Worm (Caenorhabditis elegans): Measurements from ENCODE around the gene F45D11.14.
"Not testable (repeated sequence)": the region's sequence is repeated elsewhere in the genome, so short reads cannot be mapped to it uniquely, and the experiment has no call there.

F45D11.14 gene

DNA sequence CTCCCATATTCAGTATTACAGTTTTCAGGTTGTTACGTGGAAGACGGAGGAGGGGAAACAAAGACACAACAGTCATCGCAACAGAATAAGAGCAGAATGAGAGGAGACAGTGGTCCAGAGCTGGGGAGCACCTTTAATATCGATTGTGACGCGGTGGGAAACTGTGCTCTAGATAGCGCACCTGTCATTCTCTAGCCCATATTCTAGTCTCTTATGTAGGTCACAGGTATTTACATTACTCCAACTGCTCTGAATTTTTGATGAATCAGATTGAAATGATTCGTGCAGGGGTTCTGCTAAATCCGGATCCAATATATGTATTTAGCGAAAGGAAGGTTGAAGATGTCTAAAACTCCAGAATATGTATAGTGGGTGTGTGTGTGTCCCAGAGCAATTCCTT lies 36.0 kb upstream of the F45D11.14 start, which contains the start of gene fbxb-41:
Gene fbxb-41 (minus strand): TSS at position 101 of the 400 bp plus-strand sequence.
- TF ChIP-seq tbx-2 (tag; optimal IDR thresholded peaks at IDR 0.05): no peak
- no peak for TF ChIP-seq unc-30 (tag; optimal IDR thresholded peaks at IDR 0.05)
- TF ChIP-seq ceh-88 (GFP tag; IDR thresholded peaks at IDR 0.05): no peak
- TF ChIP-seq nhr-20 (tag; optimal IDR thresholded peaks at IDR 0.05): no peak
- TF ChIP-seq hlh-17 (GFP tag; optimal IDR thresholded peaks at IDR 0.05; ENCODE audit: borderline replicate concordance): no peak
- TF ChIP-seq snu-23 (GFP tag; optimal IDR thresholded peaks at IDR 0.05): no peak
- TF ChIP-seq jun-1 (tag; optimal IDR thresholded peaks at IDR 0.05): no peak

DNA sequence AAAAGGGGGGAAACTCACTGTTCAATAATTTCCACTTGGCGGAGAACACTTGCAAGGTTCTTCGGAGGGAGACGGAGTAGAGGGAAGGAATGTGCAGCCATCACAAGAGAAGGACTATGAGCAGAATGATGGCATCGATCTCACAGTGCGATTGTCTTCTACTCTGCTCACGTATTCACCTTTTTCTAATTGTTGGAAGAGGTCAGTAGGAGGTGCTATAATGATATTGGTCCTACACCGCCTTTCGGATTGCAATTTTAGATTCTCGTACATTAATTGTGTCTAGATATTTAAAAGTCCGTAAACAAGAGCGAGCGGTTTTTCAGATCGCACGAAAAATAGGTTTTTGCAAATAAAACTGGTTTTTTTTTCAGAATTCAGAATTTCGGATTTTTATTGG lies 34.2 kb upstream of the F45D11.14 start, which contains the start of gene fbxb-39:
Gene fbxb-39 (minus strand): TSS at position 101 of the 400 bp plus-strand sequence.
- TF ChIP-seq ceh-88 (GFP tag; IDR thresholded peaks at IDR 0.05) (no peak), ama-1 (optimal IDR thresholded peaks at IDR 0.05) (no peak), zip-4 (GFP tag; optimal IDR thresholded peaks at IDR 0.05) (no peak), fkh-4 (tag; optimal IDR thresholded peaks at IDR 0.05; ENCODE audit: borderline replicate concordance) (no peak), lin-13 (GFP tag; optimal IDR thresholded peaks at IDR 0.05) (no peak), tlp-1 (tag; optimal IDR thresholded peaks at IDR 0.05) (no peak), dsc-1 (tag; optimal IDR thresholded peaks at IDR 0.05) (no peak)

DNA sequence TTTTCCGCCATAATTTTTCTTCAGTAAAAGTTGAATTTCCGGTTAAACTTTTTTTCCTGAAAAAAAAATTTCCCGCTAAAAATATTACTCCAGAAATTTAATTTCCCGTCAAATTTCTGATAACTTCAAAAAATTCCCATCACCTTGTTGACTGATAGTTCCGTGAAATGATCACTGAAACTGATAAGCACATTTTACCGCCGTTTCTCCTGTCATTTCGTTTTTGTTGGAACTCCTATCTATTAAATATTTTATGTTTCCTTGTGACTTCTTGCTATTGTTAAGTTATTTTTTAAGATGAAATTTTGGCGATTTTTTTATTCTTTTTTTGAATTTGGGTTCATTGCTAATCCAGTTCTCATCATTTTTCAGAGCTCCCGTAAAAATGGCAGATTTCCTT lies 22.3 kb upstream of the F45D11.14 start, which contains the start of gene math-34:
Gene math-34 (plus strand): TSS at position 371 of the 400 bp plus-strand sequence.
- peak; percentile 20 for TF ChIP-seq elt-2 (tag; optimal IDR thresholded peaks at IDR 0.05)
- no peak for TF ChIP-seq dpl-1 (GFP tag; optimal IDR thresholded peaks at IDR 0.05)

DNA sequence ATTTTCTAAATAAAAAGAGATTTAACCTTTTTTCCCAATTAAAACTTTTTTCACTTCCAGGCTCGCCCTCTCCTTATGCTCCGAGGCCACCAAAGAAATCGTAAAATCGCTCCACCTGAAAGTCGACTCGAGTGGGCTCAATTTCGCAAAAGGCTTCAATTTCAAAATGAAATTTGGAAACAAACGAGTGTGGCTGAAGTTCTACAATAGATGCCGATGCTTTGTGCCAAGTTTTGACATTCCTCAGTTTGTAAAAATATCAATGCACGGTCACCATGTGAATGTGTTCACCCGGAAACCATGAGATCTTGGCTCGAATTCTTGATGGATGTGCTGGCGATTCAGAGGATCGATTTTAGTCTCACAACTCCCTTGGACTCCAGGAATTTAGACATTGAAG lies 20.4 kb upstream of the F45D11.14 start, which contains the start of gene M01D1.12:
Gene M01D1.12 (plus strand): TSS at position 301 of the 400 bp plus-strand sequence.
- TF ChIP-seq aha-1 (tag; optimal IDR thresholded peaks at IDR 0.05) (no peak), unc-86 (tag; optimal IDR thresholded peaks at IDR 0.05) (no peak), xbp-1 (tag; optimal IDR thresholded peaks at IDR 0.05) (no peak), sup-37 (GFP tag; optimal IDR thresholded peaks at IDR 0.05) (no peak), elt-2 (tag; optimal IDR thresholded peaks at IDR 0.05) (no peak), nhr-12 (tag; optimal IDR thresholded peaks at IDR 0.05) (no peak), zag-1 (tag; optimal IDR thresholded peaks at IDR 0.05) (no peak), blmp-1 (tag; optimal IDR thresholded peaks at IDR 0.05) (no peak), pqm-1 (tag; optimal IDR thresholded peaks at IDR 0.05) (no peak), mef-2 (tag; optimal IDR thresholded peaks at IDR 0.05) (no peak), snpc-4 (tag; optimal IDR thresholded peaks at IDR 0.05) (no peak), snu-23 (GFP tag; optimal IDR thresholded peaks at IDR 0.05) (no peak)

DNA sequence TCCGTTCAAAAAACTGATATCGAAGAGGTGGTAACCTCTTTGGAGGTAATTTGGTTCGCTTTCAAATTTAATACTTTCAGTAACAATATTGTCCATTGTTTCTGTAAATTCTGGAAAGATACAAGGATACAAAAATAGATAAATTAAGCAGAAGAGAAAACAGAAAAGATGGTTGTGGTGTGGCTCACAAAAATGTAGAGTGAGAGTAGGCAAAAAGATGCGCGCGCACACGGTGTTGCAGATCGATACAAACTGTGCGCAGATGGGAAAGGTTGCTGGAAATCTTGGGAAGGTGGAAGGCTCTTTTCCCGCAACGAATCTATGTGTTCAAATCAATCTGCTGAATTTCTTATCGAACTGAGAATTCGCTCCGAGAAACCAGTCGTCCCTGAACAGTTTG lies 18.4 kb upstream of the F45D11.14 start, which contains the start of gene btb-11:
Gene btb-11 (minus strand): TSS at position 101 of the 400 bp plus-strand sequence.
- not testable (repeated sequence) for TF ChIP-seq swsn-7 (tag; optimal IDR thresholded peaks at IDR 0.05); lin-35 (GFP tag; optimal IDR thresholded peaks at IDR 0.05); isw-1 (GFP tag; IDR thresholded peaks at IDR 0.05)

DNA sequence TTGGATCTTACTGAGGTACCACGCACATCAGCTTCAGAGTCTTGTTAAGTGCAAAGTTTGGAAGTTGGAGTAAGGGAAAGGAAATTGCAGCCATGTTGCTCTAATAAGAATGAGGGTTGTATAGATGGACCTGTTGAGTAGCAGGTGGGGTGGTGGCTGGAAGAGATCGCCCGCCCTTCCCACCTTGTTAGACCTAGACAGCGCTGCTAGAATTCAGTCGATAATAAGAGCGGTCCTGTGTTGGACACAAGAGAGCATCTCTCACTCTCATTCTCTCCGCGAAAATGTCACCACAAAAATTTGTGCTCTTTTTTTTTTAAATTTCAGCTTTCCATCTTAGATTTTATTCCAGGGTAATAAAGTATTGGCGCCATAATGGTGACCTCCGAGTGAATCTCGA lies 4.9 kb downstream of the F45D11.14 start, which contains the start of the genes fbxb-30 and F45D11.5:
Gene fbxb-30 (minus strand): TSS at position 101 of the 400 bp plus-strand sequence.
Gene F45D11.5 (plus strand): TSS at position 352 of the 400 bp plus-strand sequence.
- no peak for TF ChIP-seq nhr-76 (tag; optimal IDR thresholded peaks at IDR 0.05)
- no peak for TF ChIP-seq unc-130 (tag; optimal IDR thresholded peaks at IDR 0.05)
- no peak for TF ChIP-seq fkh-10 (GFP tag; optimal IDR thresholded peaks at IDR 0.05)
- TF ChIP-seq lir-3 (tag; optimal IDR thresholded peaks at IDR 0.05; ENCODE audit: poor library complexity): no peak
- no peak for TF ChIP-seq grh-1 (GFP tag; IDR thresholded peaks at IDR 0.05)
- TF ChIP-seq pag-3 (tag; optimal IDR thresholded peaks at IDR 0.05; ENCODE audit: borderline replicate concordance, insufficient read depth): no peak
- TF ChIP-seq ceh-90 (tag; optimal IDR thresholded peaks at IDR 0.05): no peak
- no peak for TF ChIP-seq pqm-1 (tag; optimal IDR thresholded peaks at IDR 0.05)
- no peak for TF ChIP-seq ets-5 (GFP tag; IDR thresholded peaks at IDR 0.05)
- no peak for TF ChIP-seq egl-13 (tag; optimal IDR thresholded peaks at IDR 0.05)
- TF ChIP-seq swsn-7 (tag; optimal IDR thresholded peaks at IDR 0.05): no peak
- TF ChIP-seq pax-3 (tag; optimal IDR thresholded peaks at IDR 0.05): no peak
